Fruit fly (Drosophila melanogaster) whole organism, embryonic: ENCODE data around the gene eIF4G2.
"Not testable (repeated sequence)": the region's sequence is repeated elsewhere in the genome, so short reads cannot be mapped to it uniquely, and the experiment has no call there.

Experiments used
- CG10462 ChIP-seq: fragments of 200-800 bp; sonication (Bioruptor generic); optimal IDR thresholded peaks from 2 replicates; lab custom pipeline; 2016; ENCODE audit warnings: missing biosample characterization, missing genetic modification characterization
- CG10654 ChIP-seq: fragments of 200-800 bp; sonication (Bioruptor generic); optimal IDR thresholded peaks from 2 replicates; lab custom pipeline; 2016; ENCODE audit warnings: missing biosample characterization, missing genetic modification characterization
- CG10959 ChIP-seq: fragments of 200-800 bp; sonication (Bioruptor generic); IDR thresholded peaks from 2 replicates; pipeline ENCODE4 v1.3.6; 2022; ENCODE audit warnings: missing biosample characterization, missing genetic modification characterization
- CG11456 ChIP-seq: fragments of 200-800 bp; sonication (Bioruptor generic); IDR thresholded peaks from 3 replicates; pipeline ENCODE4 v1.3.6; 2022; ENCODE audit warnings: missing biosample characterization, missing genetic modification characterization
- CG12236 ChIP-seq: fragments of 200-800 bp; sonication (Bioruptor generic); optimal IDR thresholded peaks from 2 replicates; lab custom pipeline; 2016; ENCODE audit warnings: missing biosample characterization, missing genetic modification characterization
- CG12391 ChIP-seq: fragments of 200-800 bp; sonication (Bioruptor generic); optimal IDR thresholded peaks from 3 replicates; lab custom pipeline; 2018; ENCODE audit warnings: missing biosample characterization, mild to moderate bottlenecking, missing genetic modification characterization, moderate library complexity
- CG14860 ChIP-seq: fragments of 200-800 bp; sonication (Bioruptor generic); IDR thresholded peaks from 3 replicates; pipeline ENCODE4 v1.3.6; 2022; ENCODE audit warnings: missing biosample characterization, missing genetic modification characterization; ENCODE audit not compliant: partially characterized antibody
- CG14965 ChIP-seq: fragments of 200-800 bp; sonication (Bioruptor generic); optimal IDR thresholded peaks from 2 replicates; lab custom pipeline; 2016; ENCODE audit warnings: missing biosample characterization, missing genetic modification characterization, borderline replicate concordance
- CG17829 ChIP-seq: fragments of 200-800 bp; optimal IDR thresholded peaks from 2 replicates; lab custom pipeline; 2019; ENCODE audit warnings: missing biosample characterization, mild to moderate bottlenecking, missing genetic modification characterization, moderate library complexity
- CG18599 ChIP-seq: fragments of 200-800 bp; sonication (Bioruptor generic); optimal IDR thresholded peaks from 3 replicates; lab custom pipeline; 2017; ENCODE audit warnings: missing biosample characterization, missing genetic modification characterization, mild to moderate bottlenecking, moderate library complexity, missing genetic modification reagents
- CG30431 ChIP-seq: fragments of 200-800 bp; sonication (Bioruptor generic); optimal IDR thresholded peaks from 2 replicates; lab custom pipeline; 2017; ENCODE audit warnings: missing biosample characterization, missing genetic modification characterization
- CG31224 ChIP-seq: fragments of 200-800 bp; sonication (Bioruptor generic); IDR thresholded peaks from 2 replicates; pipeline ENCODE4 v1.3.6; 2022; ENCODE audit warnings: missing biosample characterization, missing genetic modification characterization
- CG32532 ChIP-seq: fragments of 200-800 bp; sonication (Bioruptor generic); IDR thresholded peaks from 2 replicates; pipeline ENCODE4 v1.3.6; 2022; ENCODE audit warnings: missing biosample characterization, missing genetic modification characterization
- CG34422 ChIP-seq: fragments of 200-800 bp; sonication (Bioruptor generic); IDR thresholded peaks from 3 replicates; pipeline ENCODE4 v1.3.6; 2022; ENCODE audit warnings: missing biosample characterization, missing genetic modification characterization
- CG4360 ChIP-seq: fragments of 200-800 bp; sonication (Bioruptor generic); IDR thresholded peaks from 2 replicates; pipeline ENCODE4 v1.3.6; 2022; ENCODE audit warnings: missing biosample characterization, missing genetic modification characterization
- CG9797 ChIP-seq: fragments of 200-800 bp; sonication (Bioruptor generic); optimal IDR thresholded peaks from 3 replicates; lab custom pipeline; 2018; ENCODE audit warnings: missing biosample characterization, mild to moderate bottlenecking, missing genetic modification characterization
- Dbx ChIP-seq: fragments of 200-800 bp; sonication (Bioruptor generic); IDR thresholded peaks from 3 replicates; pipeline ENCODE4 v1.3.6; 2022; ENCODE audit warnings: missing biosample characterization, missing genetic modification characterization
- Deaf1 ChIP-seq: fragments of 200-800 bp; optimal IDR thresholded peaks from 3 replicates; lab custom pipeline; 2019; ENCODE audit warnings: missing biosample characterization, mild to moderate bottlenecking, missing genetic modification characterization, moderate library complexity
- Dp ChIP-seq: fragments of 200-800 bp; sonication (Bioruptor generic); optimal IDR thresholded peaks from 2 replicates; lab custom pipeline; 2018; ENCODE audit warnings: missing biosample characterization, mild to moderate bottlenecking, missing genetic modification characterization, moderate library complexity
- H15 ChIP-seq: fragments of 200-800 bp; sonication (Bioruptor generic); IDR thresholded peaks from 3 replicates; pipeline ENCODE4 v1.3.6; 2022; ENCODE audit warnings: missing biosample characterization, missing genetic modification characterization
- Hey ChIP-seq: fragments of 200-800 bp; sonication (Bioruptor generic); optimal IDR thresholded peaks from 3 replicates; lab custom pipeline; 2018; ENCODE audit warnings: missing biosample characterization, mild to moderate bottlenecking, missing genetic modification characterization
- Med ChIP-seq: fragments of 200-800 bp; sonication (Bioruptor generic); peaks from one replicate; lab custom pipeline; 2016; ENCODE audit warnings: missing biosample characterization, missing genetic modification characterization, mild to moderate bottlenecking, inconsistent platforms, moderate library complexity
- Nf-YB ChIP-seq: fragments of 200-800 bp; sonication (Bioruptor generic); optimal IDR thresholded peaks from 3 replicates; lab custom pipeline; 2019; ENCODE audit warnings: missing biosample characterization, mild to moderate bottlenecking, missing genetic modification characterization, moderate library complexity
- Ravus ChIP-seq: fragments of 200-800 bp; sonication (Bioruptor generic); IDR thresholded peaks from 2 replicates; pipeline ENCODE4 v1.3.6; 2022; ENCODE audit warnings: missing biosample characterization, missing genetic modification characterization
- Sin3A ChIP-seq: fragments of >200 bp; optimal IDR thresholded peaks from 2 replicates; lab custom pipeline; 2018
- TFAM ChIP-seq: fragments of 200-800 bp; sonication (Bioruptor generic); optimal IDR thresholded peaks from 2 replicates; lab custom pipeline; 2017; ENCODE audit warnings: missing biosample characterization, missing genetic modification characterization, inconsistent platforms
- Xrp1 ChIP-seq: fragments of 200-800 bp; sonication (Bioruptor generic); IDR thresholded peaks from 2 replicates; pipeline ENCODE4 v1.3.6; 2022; ENCODE audit warnings: missing biosample characterization, missing genetic modification characterization
- bigmax ChIP-seq: fragments of 200-800 bp; sonication (Bioruptor generic); optimal IDR thresholded peaks from 2 replicates; lab custom pipeline; 2018; ENCODE audit warnings: missing biosample characterization, mild to moderate bottlenecking, missing genetic modification characterization
- cato ChIP-seq: fragments of 200-800 bp; sonication (Bioruptor generic); optimal IDR thresholded peaks from 2 replicates; lab custom pipeline; 2016; ENCODE audit warnings: missing biosample characterization, missing genetic modification characterization, borderline replicate concordance
- dmrt11E ChIP-seq: fragments of 200-800 bp; sonication (Bioruptor generic); optimal IDR thresholded peaks from 3 replicates; lab custom pipeline; 2018; ENCODE audit warnings: missing biosample characterization, mild to moderate bottlenecking, missing genetic modification characterization, moderate library complexity
- fd102C ChIP-seq: fragments of 200-800 bp; sonication (Bioruptor generic); optimal IDR thresholded peaks from 2 replicates; lab custom pipeline; 2018; ENCODE audit warnings: missing biosample characterization, mild to moderate bottlenecking, missing genetic modification characterization, moderate library complexity
- fd64A ChIP-seq: fragments of 200-800 bp; sonication (Bioruptor generic); optimal IDR thresholded peaks from 3 replicates; lab custom pipeline; 2018; ENCODE audit warnings: missing biosample characterization, mild to moderate bottlenecking, missing genetic modification characterization
- her ChIP-seq: fragments of 200-800 bp; sonication (Bioruptor generic); optimal IDR thresholded peaks from 2 replicates; lab custom pipeline; 2016; ENCODE audit warnings: missing biosample characterization, missing genetic modification characterization
- hkb ChIP-seq, 2 experiments: fragments of 200-800 bp in 1 of 2; fragments of >200 bp in 1 of 2; sonication (Bioruptor generic) in 1 of 2; IDR thresholded peaks in 1 of 2; optimal IDR thresholded peaks in 1 of 2; 2 replicates each; pipeline versions ENCODE4 v1.3.6 to Lab custom; 2017 to 2022; ENCODE audit warnings: missing biosample characterization in 1 of 2, missing genetic modification characterization in 1 of 2
- lov ChIP-seq, 2 experiments: fragments of 200-800 bp in 1 of 2; fragments of >200 bp in 1 of 2; sonication (Bioruptor generic) in 1 of 2; IDR thresholded peaks in 1 of 2; optimal IDR thresholded peaks in 1 of 2; 2 replicates in 1 of 2; 3 replicates in 1 of 2; pipeline versions ENCODE4 v1.3.6 to Lab custom; 2017 to 2022; ENCODE audit warnings: missing biosample characterization in 1 of 2, missing genetic modification characterization in 1 of 2
- nerfin-1 ChIP-seq: fragments of 200-800 bp; sonication (Bioruptor generic); optimal IDR thresholded peaks from 3 replicates; lab custom pipeline; 2019; ENCODE audit warnings: missing biosample characterization, mild to moderate bottlenecking, missing genetic modification characterization, moderate library complexity
- nom ChIP-seq: fragments of 200-800 bp; sonication (Bioruptor generic); optimal IDR thresholded peaks from 2 replicates; lab custom pipeline; 2017; ENCODE audit warnings: missing biosample characterization, missing genetic modification characterization, mild to moderate bottlenecking, moderate library complexity, missing genetic modification reagents
- prd ChIP-seq, 3 experiments: fragments of >200 bp in 2 of 3; fragments of 200-800 bp in 1 of 3; sonication (Bioruptor generic) in 1 of 3; optimal IDR thresholded peaks in 2 of 3; IDR thresholded peaks in 1 of 3; 2 replicates in 2 of 3; 3 replicates in 1 of 3; pipeline versions ENCODE4 v1.3.6 to Lab custom; 2017 to 2022; ENCODE audit warnings: missing biosample characterization in 1 of 3, missing genetic modification characterization in 1 of 3
- pros ChIP-seq: fragments of 200-800 bp; sonication (Bioruptor generic); optimal IDR thresholded peaks from 3 replicates; lab custom pipeline; 2019; ENCODE audit warnings: missing biosample characterization, mild to moderate bottlenecking, missing genetic modification characterization, moderate library complexity
- repo ChIP-seq: fragments of 200-800 bp; sonication (Bioruptor generic); optimal IDR thresholded peaks from 2 replicates; lab custom pipeline; 2016; ENCODE audit warnings: missing biosample characterization, missing genetic modification characterization
- sd ChIP-seq: fragments of 200-800 bp; sonication (Bioruptor generic); optimal IDR thresholded peaks from 3 replicates; lab custom pipeline; 2018; ENCODE audit warnings: missing biosample characterization, mild to moderate bottlenecking, missing genetic modification characterization, moderate library complexity
- sens ChIP-seq: fragments of 200-800 bp; sonication (Bioruptor generic); peaks from one replicate; lab custom pipeline; 2016; ENCODE audit warnings: missing biosample characterization, missing genetic modification characterization
- vnd ChIP-seq: fragments of 200-800 bp; sonication (Bioruptor generic); IDR thresholded peaks from 3 replicates; pipeline ENCODE4 v1.3.6; 2022; ENCODE audit warnings: missing biosample characterization, missing genetic modification characterization; ENCODE audit not compliant: partially characterized antibody
- wdn ChIP-seq: fragments of 200-800 bp; sonication (Bioruptor generic); IDR thresholded peaks from 2 replicates; pipeline ENCODE4 v1.3.6; 2022; ENCODE audit warnings: missing biosample characterization, missing genetic modification characterization
- zfh1 ChIP-seq: fragments of 200-800 bp; sonication (Bioruptor generic); IDR thresholded peaks from 3 replicates; pipeline ENCODE4 v1.3.6; 2022; ENCODE audit warnings: missing biosample characterization, missing genetic modification characterization

Gene eIF4G2

dm6 chr3R:23831696-23832095 is 12.7 kb upstream of the eIF4G2 start (continued):
- TF ChIP-seq CG14860 (GFP tag; lab: Robert Waterston, UW) = no peak

dm6 chr3R:23827821-23828220 is 8.8 kb upstream of the eIF4G2 start:
- peak; percentile 38; the same call in 1 of the 2 replicates for TF ChIP-seq CG4360 (GFP tag; lab: Robert Waterston, UW)
- TF ChIP-seq prd (optimal IDR thresholded peaks at IDR 0.05; lab: Kevin White, UChicago) = not testable (repeated sequence)
- peak; percentile 59 for TF ChIP-seq prd (GFP tag; IDR thresholded peaks at IDR 0.05; lab: Robert Waterston, UW)
- 0 out of 2 replicates have a peak, but pooled peaks have one; percentile 28 for TF ChIP-seq Xrp1 (GFP tag; lab: Robert Waterston, UW)
- TF ChIP-seq pros (GFP tag; lab: Kevin White, UChicago) = peak; percentile 15
- TF ChIP-seq CG10959 (GFP tag; lab: Robert Waterston, UW) = peak; percentile 56; the same call in 1 of the 2 replicates
- TF ChIP-seq zfh1 = 0 out of 3 replicates have a peak, but pooled peaks have one; percentile 22
- TF ChIP-seq CG34422 (GFP tag; lab: Robert Waterston, UW) = 0 out of 3 replicates have a peak, but pooled peaks have one; percentile 7
- peak; percentile 44 for TF ChIP-seq Med (GFP tag; lab: Kevin White, UChicago)
- peak; percentile 64 for TF ChIP-seq sens (GFP tag; lab: Kevin White, UChicago)

dm6 chr3R:23827093-23827492 is 8.1 kb upstream of the eIF4G2 start:
- TF ChIP-seq H15 (GFP tag; lab: Robert Waterston, UW) = no peak
- no peak for TF ChIP-seq Dp (GFP tag; lab: Kevin White, UChicago)
- no peak for TF ChIP-seq bigmax (GFP tag; lab: Kevin White, UChicago)
- no peak for TF ChIP-seq CG12391
- no peak for TF ChIP-seq fd64A
- no peak for TF ChIP-seq nom
- TF ChIP-seq her (GFP tag; lab: Kevin White, UChicago) = no peak
- TF ChIP-seq dmrt11E (tag; lab: Kevin White, UChicago) = no peak
- no peak for TF ChIP-seq vnd (GFP tag; lab: Robert Waterston, UW)
- TF ChIP-seq CG11456 (GFP tag; lab: Robert Waterston, UW) = 0 out of 3 replicates have a peak, but pooled peaks have one; percentile 17
- peak; percentile 40 for TF ChIP-seq Med (GFP tag; lab: Kevin White, UChicago)
- TF ChIP-seq Sin3A = no peak
- no peak for TF ChIP-seq Ravus (GFP tag; lab: Robert Waterston, UW)
- TF ChIP-seq CG9797 (GFP tag; lab: Kevin White, UChicago) = no peak
- TF ChIP-seq CG18599 (GFP tag; lab: Kevin White, UChicago) = peak; percentile 9
- TF ChIP-seq lov (optimal IDR thresholded peaks at IDR 0.05; lab: Kevin White, UChicago) = no peak
- TF ChIP-seq lov (GFP tag; IDR thresholded peaks at IDR 0.05; lab: Robert Waterston, UW) = 0 out of 3 replicates have a peak, but pooled peaks have one; percentile 18
- no peak for TF ChIP-seq CG31224
- TF ChIP-seq CG32532 = peak; percentile 16; the same call in 1 of the 2 replicates
- no peak for TF ChIP-seq repo (GFP tag; lab: Kevin White, UChicago)
- no peak for TF ChIP-seq CG30431 (GFP tag; lab: Kevin White, UChicago)
- TF ChIP-seq pros (GFP tag; lab: Kevin White, UChicago) = no peak
- peak; percentile 76 for TF ChIP-seq Hey
- TF ChIP-seq sd (tag; lab: Kevin White, UChicago) = peak; percentile 79
- TF ChIP-seq Deaf1 = peak; percentile 29
- no peak for TF ChIP-seq CG10462
- TF ChIP-seq hkb (optimal IDR thresholded peaks at IDR 0.05; lab: Kevin White, UChicago) = no peak
- TF ChIP-seq hkb (GFP tag; IDR thresholded peaks at IDR 0.05; lab: Robert Waterston, UW) = no peak
- no peak for TF ChIP-seq CG12236 (GFP tag; lab: Kevin White, UChicago)
- TF ChIP-seq fd102C = no peak
- TF ChIP-seq CG14965 (GFP tag; lab: Kevin White, UChicago) = no peak
- TF ChIP-seq cato = no peak
- TF ChIP-seq wdn (GFP tag; lab: Robert Waterston, UW) = 0 out of 2 replicates have a peak, but pooled peaks have one; percentile 18
- TF ChIP-seq Nf-YB (GFP tag; lab: Kevin White, UChicago) = peak; percentile 65
- TF ChIP-seq CG10654 = no peak
- TF ChIP-seq Dbx (GFP tag; lab: Robert Waterston, UW) = no peak
- TF ChIP-seq CG17829 = no peak
- TF ChIP-seq nerfin-1 (tag; lab: Kevin White, UChicago) = peak; percentile 86
- TF ChIP-seq TFAM = no peak
